Worm (Caenorhabditis elegans) whole organism, L2 larva: ENCODE data around the gene asp-16.

Experiments used
- C34F6.9 ChIP-seq: fragments of 150-350 bp; optimal IDR thresholded peaks from 2 replicates; lab custom pipeline; 2014; ENCODE audit warnings: missing biosample characterization, missing genetic modification characterization
- F13H6.1 ChIP-seq: sonication (generic microtip); optimal IDR thresholded peaks from 2 replicates; lab custom pipeline; 2016; ENCODE audit warnings: missing genetic modification characterization, missing compliant biosample characterization
- R02D3.7 ChIP-seq: fragments of 150-350 bp; optimal IDR thresholded peaks from 2 replicates; lab custom pipeline; 2014; ENCODE audit warnings: missing biosample characterization, missing genetic modification characterization
- Y55F3AM.14 ChIP-seq: fragments of 200-800 bp; sonication (Bioruptor generic); optimal IDR thresholded peaks from 2 replicates; lab custom pipeline; 2018; ENCODE audit warnings: mild to moderate bottlenecking, missing genetic modification characterization, missing compliant biosample characterization
- ZK546.5 ChIP-seq: sonication (generic microtip); optimal IDR thresholded peaks from 2 replicates; lab custom pipeline; 2017; ENCODE audit warnings: missing biosample characterization, missing genetic modification characterization
- alr-1 ChIP-seq: fragments of 150-350 bp; optimal IDR thresholded peaks from 2 replicates; lab custom pipeline; 2014; ENCODE audit warnings: missing biosample characterization, missing genetic modification characterization
- aly-2 ChIP-seq: fragments of 150-350 bp; optimal IDR thresholded peaks from 2 replicates; lab custom pipeline; 2014; ENCODE audit warnings: missing biosample characterization, missing genetic modification characterization
- ama-1 ChIP-seq: fragments of 150-350 bp; optimal IDR thresholded peaks from 2 replicates; lab custom pipeline; 2018; ENCODE audit warnings: inconsistent platforms
- blmp-1 ChIP-seq: sonication (generic microtip); optimal IDR thresholded peaks from 2 replicates; lab custom pipeline; 2017; ENCODE audit warnings: missing genetic modification characterization, mild to moderate bottlenecking, missing compliant biosample characterization, antibody characterized with exemption, moderate library complexity; ENCODE audit not compliant: insufficient read depth
- ceh-16 ChIP-seq: fragments of 150-350 bp; optimal IDR thresholded peaks from 2 replicates; lab custom pipeline; 2014; ENCODE audit warnings: missing biosample characterization, missing genetic modification characterization
- ceh-82 ChIP-seq: fragments of 150-350 bp; optimal IDR thresholded peaks from 2 replicates; lab custom pipeline; 2014; ENCODE audit warnings: missing biosample characterization, missing genetic modification characterization
- crh-2 ChIP-seq: sonication (generic microtip); optimal IDR thresholded peaks from 2 replicates; lab custom pipeline; 2017; ENCODE audit warnings: missing biosample characterization, missing genetic modification characterization
- dmd-4 ChIP-seq: sonication (generic microtip); optimal IDR thresholded peaks from 2 replicates; lab custom pipeline; 2017; ENCODE audit warnings: missing biosample characterization, missing genetic modification characterization
- egl-27 ChIP-seq: sonication (generic microtip); optimal IDR thresholded peaks from 3 replicates; lab custom pipeline; 2017; ENCODE audit warnings: missing biosample characterization, missing genetic modification reagents, missing genetic modification characterization
- elt-1 ChIP-seq: fragments of 150-350 bp; optimal IDR thresholded peaks from 2 replicates; lab custom pipeline; 2014; ENCODE audit warnings: missing biosample characterization, missing genetic modification characterization
- elt-3 ChIP-seq: sonication (generic microtip); optimal IDR thresholded peaks from 2 replicates; lab custom pipeline; 2017; ENCODE audit warnings: missing biosample characterization, missing genetic modification characterization
- fos-1 ChIP-seq: fragments of 150-350 bp; optimal IDR thresholded peaks from 2 replicates; lab custom pipeline; 2014; ENCODE audit warnings: missing biosample characterization, missing genetic modification characterization
- gmeb-1 ChIP-seq: fragments of 150-350 bp; optimal IDR thresholded peaks from 2 replicates; lab custom pipeline; 2014; ENCODE audit warnings: missing biosample characterization, missing genetic modification characterization
- lin-11 ChIP-seq: fragments of 150-350 bp; sonication (generic microtip); optimal IDR thresholded peaks from 2 replicates; lab custom pipeline; 2014; ENCODE audit warnings: missing biosample characterization, missing genetic modification characterization, inconsistent platforms, mixed read lengths
- lin-13 ChIP-seq: fragments of 150-350 bp; optimal IDR thresholded peaks from 2 replicates; lab custom pipeline; 2014; ENCODE audit warnings: missing biosample characterization, missing genetic modification reagents, missing genetic modification characterization
- lin-39 ChIP-seq: fragments of 150-350 bp; optimal IDR thresholded peaks from 2 replicates; lab custom pipeline; 2014; ENCODE audit warnings: missing biosample characterization, missing genetic modification reagents, missing genetic modification characterization
- mab-5 ChIP-seq: fragments of 150-350 bp; optimal IDR thresholded peaks from 2 replicates; lab custom pipeline; 2014; ENCODE audit warnings: missing biosample characterization, missing genetic modification characterization
- mbf-1 ChIP-seq: sonication (generic microtip); optimal IDR thresholded peaks from 2 replicates; lab custom pipeline; 2017; ENCODE audit warnings: missing biosample characterization, missing genetic modification characterization
- mdl-1 ChIP-seq, 2 experiments: fragments of 150-350 bp in 1 of 2; sonication (generic microtip) in 1 of 2; optimal IDR thresholded peaks; 2 replicates each; lab custom pipeline; 2017; ENCODE audit warnings: missing biosample characterization in 2 of 2, missing genetic modification characterization in 2 of 2
- nhr-10 ChIP-seq: sonication (generic microtip); optimal IDR thresholded peaks from 2 replicates; lab custom pipeline; 2017; ENCODE audit warnings: missing biosample characterization, missing genetic modification characterization
- nhr-11 ChIP-seq: fragments of 150-350 bp; optimal IDR thresholded peaks from 2 replicates; lab custom pipeline; 2014; ENCODE audit warnings: missing biosample characterization, missing genetic modification characterization
- nhr-12 ChIP-seq: fragments of 150-350 bp; optimal IDR thresholded peaks from 2 replicates; lab custom pipeline; 2014; ENCODE audit warnings: missing biosample characterization, missing genetic modification characterization
- nhr-129 ChIP-seq: fragments of 150-350 bp; optimal IDR thresholded peaks from 2 replicates; lab custom pipeline; 2014; ENCODE audit warnings: missing biosample characterization, missing genetic modification characterization
- nhr-21 ChIP-seq: fragments of 150-350 bp; optimal IDR thresholded peaks from 2 replicates; lab custom pipeline; 2014; ENCODE audit warnings: missing biosample characterization, missing genetic modification characterization
- nhr-23 ChIP-seq: fragments of 150-350 bp; optimal IDR thresholded peaks from 2 replicates; lab custom pipeline; 2014; ENCODE audit warnings: missing biosample characterization, missing genetic modification reagents, missing genetic modification characterization
- nhr-237 ChIP-seq: fragments of 150-350 bp; optimal IDR thresholded peaks from 2 replicates; lab custom pipeline; 2014; ENCODE audit warnings: missing biosample characterization, missing genetic modification characterization
- nhr-25 ChIP-seq: fragments of 150-350 bp; sonication (generic microtip); optimal IDR thresholded peaks from 3 replicates; lab custom pipeline; 2014; ENCODE audit warnings: missing biosample characterization, missing genetic modification characterization
- nhr-6 ChIP-seq: fragments of 150-350 bp; optimal IDR thresholded peaks from 2 replicates; lab custom pipeline; 2014; ENCODE audit warnings: missing biosample characterization, missing genetic modification characterization
- nhr-77 ChIP-seq: fragments of 150-350 bp; optimal IDR thresholded peaks from 2 replicates; lab custom pipeline; 2014; ENCODE audit warnings: missing biosample characterization, missing genetic modification characterization
- peb-1 ChIP-seq: fragments of 150-350 bp; optimal IDR thresholded peaks from 2 replicates; lab custom pipeline; 2014; ENCODE audit warnings: missing biosample characterization, missing genetic modification characterization
- sem-4 ChIP-seq: fragments of 150-350 bp; optimal IDR thresholded peaks from 2 replicates; lab custom pipeline; 2014; ENCODE audit warnings: missing biosample characterization, missing genetic modification reagents, missing genetic modification characterization
- skn-1 ChIP-seq: sonication (generic microtip); optimal IDR thresholded peaks from 2 replicates; lab custom pipeline; 2017; ENCODE audit warnings: missing biosample characterization, missing genetic modification characterization
- sma-3 ChIP-seq: sonication (generic microtip); optimal IDR thresholded peaks from 2 replicates; lab custom pipeline; 2016; ENCODE audit warnings: missing genetic modification reagents, missing genetic modification characterization, missing compliant biosample characterization
- sma-9 ChIP-seq, 2 experiments: fragments of 150-350 bp in 1 of 2; sonication (generic microtip) in 1 of 2; optimal IDR thresholded peaks; 2 replicates each; lab custom pipeline; 2014 to 2016; ENCODE audit warnings: missing genetic modification characterization in 2 of 2, mild to moderate bottlenecking in 1 of 2, missing biosample characterization in 1 of 2, missing compliant biosample characterization in 1 of 2, missing genetic modification reagents in 1 of 2, moderate library complexity in 1 of 2
- snpc-4 ChIP-seq: fragments of 150-350 bp; optimal IDR thresholded peaks from 2 replicates; lab custom pipeline; 2014; ENCODE audit warnings: missing biosample characterization, missing genetic modification characterization
- unc-39 ChIP-seq: fragments of 150-350 bp; optimal IDR thresholded peaks from 2 replicates; lab custom pipeline; 2014; ENCODE audit warnings: missing biosample characterization, missing genetic modification characterization
- unc-55 ChIP-seq: fragments of 150-350 bp; sonication (generic microtip); optimal IDR thresholded peaks from 3 replicates; lab custom pipeline; 2014; ENCODE audit warnings: missing biosample characterization, missing genetic modification reagents, missing genetic modification characterization
- unc-62 ChIP-seq: fragments of 150-350 bp; optimal IDR thresholded peaks from 2 replicates; lab custom pipeline; 2014; ENCODE audit warnings: missing biosample characterization, missing genetic modification reagents, missing genetic modification characterization
- zag-1 ChIP-seq: fragments of 150-350 bp; optimal IDR thresholded peaks from 2 replicates; lab custom pipeline; 2014; ENCODE audit warnings: missing biosample characterization, missing genetic modification characterization
- ztf-1 ChIP-seq: fragments of 200-800 bp; sonication (Bioruptor generic); conservative IDR thresholded peaks from 2 replicates; pipeline ENCODE4 v1.3.6; 2022; ENCODE audit warnings: missing genetic modification characterization, missing compliant biosample characterization
- ztf-11 ChIP-seq: sonication (generic microtip); optimal IDR thresholded peaks from 2 replicates; lab custom pipeline; 2017; ENCODE audit warnings: missing biosample characterization, missing genetic modification characterization
- ztf-4 ChIP-seq: fragments of 150-350 bp; optimal IDR thresholded peaks from 2 replicates; lab custom pipeline; 2014; ENCODE audit warnings: missing biosample characterization, missing genetic modification characterization

The asp-16 gene

DNA sequence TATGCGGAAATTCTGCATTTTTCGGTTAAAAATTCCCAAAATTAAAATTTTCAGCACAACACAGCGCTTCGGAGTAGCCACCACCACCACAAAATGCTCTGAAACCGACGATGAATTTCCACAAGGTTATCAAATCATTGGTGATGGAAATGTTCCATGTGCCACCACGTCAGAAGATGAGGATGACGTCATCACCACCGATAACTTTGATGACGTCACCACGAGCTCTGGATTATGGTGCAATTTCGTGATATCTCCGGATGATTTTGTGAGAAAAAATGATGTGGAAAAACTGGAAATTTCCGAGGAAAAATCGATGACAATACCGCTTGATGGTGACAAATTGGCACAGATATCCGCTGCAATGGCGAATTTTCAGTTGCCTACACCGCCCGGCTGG is 49.4 kb downstream of the asp-16 start:
- TF ChIP-seq elt-1 (tag; lab: Kevin White, UChicago) (no peak), mab-5 (tag; lab: Kevin White, UChicago) (no peak), nhr-21 (tag; lab: Kevin White, UChicago) (no peak), lin-11 (tag; lab: Kevin White, UChicago) (no peak), R02D3.7 (tag; lab: Kevin White, UChicago) (no peak), unc-55 (GFP tag; lab: Kevin White, UChicago) (no peak), ceh-16 (tag; lab: Kevin White, UChicago) (no peak), aly-2 (tag; lab: Kevin White, UChicago) (no peak), snpc-4 (tag; lab: Kevin White, UChicago) (no peak), sma-9 (GFP tag; optimal IDR thresholded peaks at IDR 0.05; lab: Kevin White, UChicago) (no peak), sma-9 (tag; optimal IDR thresholded peaks at IDR 0.05; lab: Kevin White, UChicago) (no peak), sma-3 (no peak), C34F6.9 (no peak)

DNA sequence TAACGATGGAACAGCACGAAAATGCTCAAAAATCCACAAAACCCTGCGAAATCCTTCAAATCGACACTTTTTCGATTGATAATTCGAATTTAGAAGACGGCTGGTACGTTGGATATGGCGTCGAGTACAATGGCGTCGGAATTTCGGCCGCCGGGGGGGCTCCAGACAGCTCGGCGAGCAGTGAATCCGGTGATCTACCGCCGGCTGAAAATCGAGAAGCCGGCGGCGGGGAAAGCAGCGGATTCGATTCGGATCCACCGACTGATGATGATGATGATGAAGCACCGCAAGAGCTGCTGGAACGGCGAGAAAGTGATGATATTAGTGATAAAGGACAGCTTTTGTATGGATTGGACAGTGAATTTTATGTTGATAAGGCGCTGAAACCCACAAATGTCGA is 51.4 kb downstream of the asp-16 start:
- TF ChIP-seq elt-3 (no peak), nhr-25 (no peak), lin-11 (tag; lab: Kevin White, UChicago) (no peak), skn-1 (tag; lab: Kevin White, UChicago) (no peak), ZK546.5 (tag; lab: Kevin White, UChicago) (no peak), unc-55 (GFP tag; lab: Kevin White, UChicago) (no peak)

DNA sequence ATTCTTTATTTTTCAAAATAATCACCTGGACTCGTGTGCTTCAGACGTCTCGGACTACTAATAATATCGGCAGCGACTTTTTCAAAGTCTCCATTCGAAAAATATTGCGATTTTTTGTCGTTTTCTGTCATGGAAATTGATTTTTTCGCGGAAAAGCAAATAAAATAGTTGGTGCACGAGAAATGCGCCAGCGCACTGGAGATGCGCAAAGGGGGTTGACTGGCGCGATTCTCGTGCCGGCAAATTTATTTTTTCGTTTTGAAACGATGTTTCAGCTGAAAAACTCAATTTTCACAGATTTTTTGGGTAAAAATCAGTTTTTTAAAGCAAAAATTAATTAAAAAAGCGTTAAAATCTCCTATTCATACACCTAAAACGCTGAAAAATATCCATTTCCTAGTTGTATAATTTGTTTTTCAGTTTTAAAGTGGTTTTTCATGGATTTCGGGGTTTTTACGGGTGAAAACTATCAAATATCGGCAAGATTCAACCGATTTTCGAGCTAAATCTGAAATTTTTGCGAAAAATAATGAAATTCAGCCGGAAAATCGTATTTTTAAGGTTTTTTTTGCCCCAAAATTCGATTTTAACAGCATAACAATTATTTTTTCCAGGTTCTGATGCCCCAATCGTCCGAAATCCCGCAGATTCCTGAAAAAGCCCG is 52.0 kb downstream of the asp-16 start, which contains the start of the genes reps-1 and Y39B6A.37:
Gene reps-1 (minus strand): TSS at position 263 of the 664 bp plus-strand sequence.
Gene Y39B6A.37 (plus strand): TSS at position 614 of the 664 bp plus-strand sequence.
- TF ChIP-seq sma-3 (peak; percentile 32), sem-4 (tag; lab: Kevin White, UChicago) (peak; percentile 7), C34F6.9 (peak; percentile 73), egl-27 (tag; lab: Kevin White, UChicago) (no peak), dmd-4 (tag; lab: Kevin White, UChicago) (no peak), zag-1 (tag; lab: Kevin White, UChicago) (no peak), unc-39 (no peak), elt-1 (tag; lab: Kevin White, UChicago) (no peak), unc-62 (GFP tag; lab: Kevin White, UChicago) (no peak), ama-1 (lab: Kevin White, UChicago) (no peak), blmp-1 (tag; lab: Kevin White, UChicago) (peak; percentile 45), nhr-77 (tag; lab: Kevin White, UChicago) (no peak), fos-1 (tag; lab: Kevin White, UChicago) (peak; percentile 27), unc-55 (GFP tag; lab: Kevin White, UChicago) (peak; percentile 72), ztf-11 (tag; lab: Kevin White, UChicago) (no peak), crh-2 (tag; lab: Kevin White, UChicago) (peak; percentile 66), ztf-1 (GFP tag; lab: Robert Waterston, UW) (no peak), ztf-4 (tag; lab: Kevin White, UChicago) (no peak), nhr-6 (tag; lab: Kevin White, UChicago) (no peak), sma-9 (GFP tag; optimal IDR thresholded peaks at IDR 0.05; lab: Kevin White, UChicago) (peak; percentile 58), sma-9 (tag; optimal IDR thresholded peaks at IDR 0.05; lab: Kevin White, UChicago) (no peak), lin-39 (no peak), R02D3.7 (tag; lab: Kevin White, UChicago) (peak; percentile 35), nhr-11 (tag; lab: Kevin White, UChicago) (no peak), mdl-1 (tag; optimal IDR thresholded peaks at IDR 0.05; lab: Kevin White, UChicago) (no peak), alr-1 (tag; lab: Kevin White, UChicago) (no peak), nhr-129 (peak; percentile 27), nhr-12 (tag; lab: Kevin White, UChicago) (no peak), F13H6.1 (tag; lab: Kevin White, UChicago) (peak; percentile 62), elt-3 (no peak), nhr-25 (peak; percentile 57), ceh-82 (peak; percentile 12), skn-1 (tag; lab: Kevin White, UChicago) (no peak), ZK546.5 (tag; lab: Kevin White, UChicago) (no peak), aly-2 (tag; lab: Kevin White, UChicago) (no peak), peb-1 (no peak), ceh-16 (tag; lab: Kevin White, UChicago) (no peak), lin-13 (GFP tag; lab: Kevin White, UChicago) (peak; percentile 82), gmeb-1 (tag; lab: Kevin White, UChicago) (peak; percentile 83), nhr-10 (tag; lab: Kevin White, UChicago) (peak; percentile 6), nhr-23 (no peak), Y55F3AM.14 (GFP tag; lab: Kevin White, UChicago) (no peak), mbf-1 (tag; lab: Kevin White, UChicago) (no peak), lin-11 (tag; lab: Kevin White, UChicago) (peak; percentile 24), mab-5 (tag; lab: Kevin White, UChicago) (peak; percentile 45), nhr-237 (no peak), nhr-21 (tag; lab: Kevin White, UChicago) (peak; percentile 25)
